Worm (Caenorhabditis elegans) whole organism, L4 larva: Measurements from ENCODE around the gene srh-180.

Experiments used
- F44E2.7 ChIP-seq: fragments of 200-800 bp; sonication (Bioruptor generic); IDR thresholded peaks from 2 replicates; pipeline ENCODE4 v2.1.2; 2022; ENCODE audit warnings: missing genetic modification characterization, missing compliant biosample characterization
- Y5F2A.4 ChIP-seq: fragments of 200-800 bp; sonication (Bioruptor generic); optimal IDR thresholded peaks from 2 replicates; lab custom pipeline; 2018; ENCODE audit warnings: mild to moderate bottlenecking, missing genetic modification characterization, missing compliant biosample characterization
- ZK546.5 ChIP-seq, 2 experiments: sonication (generic microtip); optimal IDR thresholded peaks; 2 replicates each; lab custom pipeline; 2017; ENCODE audit warnings: missing biosample characterization in 2 of 2, missing genetic modification characterization in 2 of 2
- aha-1 ChIP-seq: fragments of 150-350 bp; peaks from one replicate; lab custom pipeline; 2014; ENCODE audit warnings: missing biosample characterization, missing genetic modification characterization
- ama-1 ChIP-seq: fragments of 150-350 bp; optimal IDR thresholded peaks from 2 replicates; lab custom pipeline; 2014; ENCODE audit warnings: inconsistent platforms, mixed read lengths
- attf-4 ChIP-seq: sonication (generic microtip); optimal IDR thresholded peaks from 3 replicates; lab custom pipeline; 2017; ENCODE audit warnings: missing biosample characterization, missing genetic modification characterization
- ceh-20 ChIP-seq: fragments of 200-800 bp; sonication (Bioruptor generic); IDR thresholded peaks from 2 replicates; pipeline ENCODE4 v1.3.6; 2022; ENCODE audit warnings: missing genetic modification reagents, missing genetic modification characterization, missing compliant biosample characterization
- daf-12 ChIP-seq: fragments of 150-350 bp; optimal IDR thresholded peaks from 2 replicates; lab custom pipeline; 2014; ENCODE audit warnings: missing biosample characterization, missing genetic modification reagents, missing genetic modification characterization
- dmd-8 ChIP-seq: fragments of 200-800 bp; sonication (Bioruptor generic); IDR thresholded peaks from 2 replicates; pipeline ENCODE4 v1.3.6; 2022; ENCODE audit warnings: missing genetic modification characterization, missing compliant biosample characterization
- dmd-9 ChIP-seq: fragments of 200-800 bp; sonication (Bioruptor generic); IDR thresholded peaks from 2 replicates; pipeline ENCODE4 v1.3.6; 2022; ENCODE audit warnings: missing genetic modification reagents, missing genetic modification characterization, missing compliant biosample characterization
- dpl-1 ChIP-seq: fragments of 150-350 bp; optimal IDR thresholded peaks from 2 replicates; lab custom pipeline; 2014; ENCODE audit warnings: missing biosample characterization, missing genetic modification reagents, missing genetic modification characterization
- dve-1 ChIP-seq: sonication (generic microtip); optimal IDR thresholded peaks from 2 replicates; lab custom pipeline; 2017; ENCODE audit warnings: antibody characterized with exemption, mild to moderate bottlenecking, missing genetic modification characterization, missing compliant biosample characterization; ENCODE audit not compliant: insufficient read depth
- egl-27 ChIP-seq: sonication (generic microtip); optimal IDR thresholded peaks from 3 replicates; lab custom pipeline; 2017; ENCODE audit warnings: missing biosample characterization, missing genetic modification reagents, missing genetic modification characterization
- fos-1 ChIP-seq: fragments of 150-350 bp; optimal IDR thresholded peaks from 2 replicates; lab custom pipeline; 2014; ENCODE audit warnings: missing biosample characterization, missing genetic modification characterization
- hif-1 ChIP-seq, 2 experiments: sonication (generic microtip); optimal IDR thresholded peaks; 2 replicates each; lab custom pipeline; 2016 to 2017; ENCODE audit warnings: missing compliant biosample characterization in 2 of 2, missing genetic modification characterization in 2 of 2, missing genetic modification reagents in 2 of 2, missing genotype in 2 of 2, mild to moderate bottlenecking in 1 of 2
- lin-1 ChIP-seq: fragments of 200-800 bp; sonication (Bioruptor generic); IDR thresholded peaks from 2 replicates; pipeline ENCODE4 v1.3.6; 2022; ENCODE audit warnings: missing genetic modification reagents, missing genetic modification characterization, missing compliant biosample characterization
- lin-15B ChIP-seq: fragments of 150-350 bp; sonication (generic microtip); optimal IDR thresholded peaks from 3 replicates; lab custom pipeline; 2014; ENCODE audit warnings: missing biosample characterization, missing genetic modification characterization
- lin-38 ChIP-seq: fragments of 200-800 bp; sonication (Bioruptor generic); IDR thresholded peaks from 2 replicates; pipeline ENCODE4 v1.3.6; 2022; ENCODE audit warnings: missing genetic modification reagents, missing genetic modification characterization, missing compliant biosample characterization
- lin-39 ChIP-seq: fragments of 150-350 bp; optimal IDR thresholded peaks from 2 replicates; lab custom pipeline; 2014; ENCODE audit warnings: missing biosample characterization, missing genetic modification reagents, missing genetic modification characterization
- mxl-3 ChIP-seq: fragments of 200-800 bp; sonication (Bioruptor generic); optimal IDR thresholded peaks from 2 replicates; lab custom pipeline; 2018; ENCODE audit warnings: mild to moderate bottlenecking, missing genetic modification characterization, missing compliant biosample characterization
- nhr-10 ChIP-seq: fragments of 150-350 bp; optimal IDR thresholded peaks from 2 replicates; lab custom pipeline; 2014; ENCODE audit warnings: missing biosample characterization, missing genetic modification characterization
- nhr-111 ChIP-seq: fragments of 200-800 bp; sonication (Bioruptor generic); optimal IDR thresholded peaks from 2 replicates; lab custom pipeline; 2018; ENCODE audit warnings: mild to moderate bottlenecking, missing genetic modification characterization, missing compliant biosample characterization
- nhr-28 ChIP-seq: fragments of 150-350 bp; optimal IDR thresholded peaks from 2 replicates; lab custom pipeline; 2014; ENCODE audit warnings: missing biosample characterization, missing genetic modification characterization
- nhr-76 ChIP-seq: fragments of 150-350 bp; optimal IDR thresholded peaks from 2 replicates; lab custom pipeline; 2014; ENCODE audit warnings: missing biosample characterization, missing genetic modification characterization
- pha-4 ChIP-seq, 2 experiments: fragments of 150-350 bp in 1 of 2; fragments of 200-800 bp in 1 of 2; sonication (Bioruptor generic) in 1 of 2; IDR thresholded peaks in 1 of 2; optimal IDR thresholded peaks in 1 of 2; 2 replicates each; pipeline versions ENCODE4 v1.3.6 to Lab custom; 2014 to 2022; ENCODE audit warnings: missing genetic modification characterization in 2 of 2, missing genetic modification reagents in 2 of 2, missing biosample characterization in 1 of 2, missing compliant biosample characterization in 1 of 2
- pqm-1 ChIP-seq: sonication (generic microtip); optimal IDR thresholded peaks from 2 replicates; lab custom pipeline; 2017; ENCODE audit warnings: missing biosample characterization, missing genetic modification characterization
- saeg-2 ChIP-seq: fragments of 200-800 bp; sonication (Bioruptor generic); IDR thresholded peaks from 2 replicates; pipeline ENCODE4 v1.3.6; 2022; ENCODE audit warnings: missing genetic modification reagents, missing genetic modification characterization, missing compliant biosample characterization
- snpc-4 ChIP-seq: fragments of 150-350 bp; optimal IDR thresholded peaks from 2 replicates; lab custom pipeline; 2014; ENCODE audit warnings: missing biosample characterization, missing genetic modification characterization
- spr-1 ChIP-seq: sonication (generic microtip); optimal IDR thresholded peaks from 2 replicates; lab custom pipeline; 2016; ENCODE audit warnings: mild to moderate bottlenecking, missing genetic modification characterization, missing compliant biosample characterization
- tag-97 ChIP-seq: fragments of 200-800 bp; sonication (Bioruptor generic); IDR thresholded peaks from 2 replicates; pipeline ENCODE4 v1.3.6; 2022; ENCODE audit warnings: missing genetic modification characterization, missing compliant biosample characterization
- tra-1 ChIP-seq: fragments of 200-800 bp; sonication (Bioruptor generic); IDR thresholded peaks from 2 replicates; pipeline ENCODE4 v1.3.6; 2022; ENCODE audit warnings: missing genetic modification reagents, missing genetic modification characterization, missing compliant biosample characterization
- vab-7 ChIP-seq: fragments of 200-800 bp; sonication (Bioruptor generic); IDR thresholded peaks from 2 replicates; pipeline ENCODE4 v1.3.6; 2022; ENCODE audit warnings: missing genetic modification reagents, missing genetic modification characterization, missing compliant biosample characterization
- zip-2 ChIP-seq: fragments of 150-350 bp; optimal IDR thresholded peaks from 2 replicates; lab custom pipeline; 2014; ENCODE audit warnings: missing biosample characterization, missing genetic modification characterization
- ztf-11 ChIP-seq: fragments of 150-350 bp; optimal IDR thresholded peaks from 2 replicates; lab custom pipeline; 2014; ENCODE audit warnings: missing biosample characterization, missing genetic modification characterization

srh-180 gene

DNA sequence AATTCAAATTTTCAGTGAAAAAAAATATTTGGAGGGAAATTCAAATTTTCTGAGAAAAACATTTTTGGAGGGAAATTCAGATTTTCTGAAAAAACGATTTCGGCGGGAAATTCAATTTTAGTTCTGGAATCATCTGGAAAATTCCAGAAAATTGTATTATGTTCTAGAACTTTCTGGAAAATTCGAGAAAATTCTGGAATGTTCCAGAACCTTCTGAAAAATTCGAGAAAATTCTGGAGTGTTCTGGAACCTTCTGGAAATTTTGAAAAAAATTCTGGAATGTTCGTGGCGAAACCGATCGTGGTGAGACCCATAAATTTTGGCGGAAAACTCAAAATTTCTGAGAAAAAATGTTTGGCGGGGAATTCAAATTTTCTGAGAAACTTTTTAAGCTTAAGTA is 4.8 kb downstream of the srh-180 start:
- no peak for TF ChIP-seq lin-38 (GFP tag; lab: Robert Waterston, UW)
- TF ChIP-seq spr-1 = no peak
- TF ChIP-seq egl-27 (tag; lab: Kevin White, UChicago) = no peak
- TF ChIP-seq dmd-8 (GFP tag; lab: Robert Waterston, UW) = no peak
- no peak for TF ChIP-seq pqm-1 (tag; lab: Kevin White, UChicago)
- TF ChIP-seq dmd-9 (GFP tag; lab: Robert Waterston, UW) = no peak
- no peak for TF ChIP-seq dve-1 (tag; lab: Kevin White, UChicago)
- TF ChIP-seq ceh-20 (GFP tag; lab: Robert Waterston, UW) = no peak
- no peak for TF ChIP-seq saeg-2
- no peak for TF ChIP-seq pha-4 (GFP tag; IDR thresholded peaks at IDR 0.05; lab: Robert Waterston, UW)
- no peak for TF ChIP-seq pha-4 (tag; optimal IDR thresholded peaks at IDR 0.05; lab: Kevin White, UChicago)
- TF ChIP-seq zip-2 (tag; lab: Kevin White, UChicago) = no peak
- no peak for TF ChIP-seq ztf-11 (tag; lab: Kevin White, UChicago)
- TF ChIP-seq daf-12 (tag; lab: Kevin White, UChicago) = no peak
- TF ChIP-seq lin-39 (tag; lab: Kevin White, UChicago) = no peak
- TF ChIP-seq nhr-76 (tag; lab: Kevin White, UChicago) = no peak
- TF ChIP-seq, all 104 proteins: peak for 0

DNA sequence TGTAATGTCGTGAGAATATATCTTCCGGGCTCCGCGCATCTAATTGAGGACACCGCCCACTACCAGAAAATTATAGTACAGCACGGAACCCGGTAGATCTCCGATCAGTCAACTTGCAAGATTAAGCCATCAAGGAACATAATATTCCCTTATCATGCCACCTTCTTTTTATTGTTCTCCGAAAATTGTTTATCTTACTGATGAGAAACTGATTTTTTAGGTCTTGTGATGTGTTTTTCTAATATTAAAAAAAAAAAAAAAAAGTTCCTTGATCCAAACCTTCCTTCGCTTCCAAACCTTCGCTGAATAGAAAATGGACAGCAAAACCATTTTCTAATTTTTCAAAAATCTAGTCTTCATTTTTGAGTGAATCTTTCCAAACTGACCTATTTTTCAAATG is 11.5 kb downstream of the srh-180 start, which contains the start of gene F57G8.7:
Gene F57G8.7, plus strand, starts transcription at position 301 of the 400 bp plus-strand sequence.
- TF ChIP-seq hif-1 (tag; optimal IDR thresholded peaks at IDR 0.05; lab: Kevin White, UChicago) (no peak), nhr-28 (tag; lab: Kevin White, UChicago) (no peak), lin-1 (no peak), aha-1 (tag; lab: Kevin White, UChicago) (no peak), tag-97 (GFP tag; lab: Robert Waterston, UW) (no peak), vab-7 (no peak)

DNA sequence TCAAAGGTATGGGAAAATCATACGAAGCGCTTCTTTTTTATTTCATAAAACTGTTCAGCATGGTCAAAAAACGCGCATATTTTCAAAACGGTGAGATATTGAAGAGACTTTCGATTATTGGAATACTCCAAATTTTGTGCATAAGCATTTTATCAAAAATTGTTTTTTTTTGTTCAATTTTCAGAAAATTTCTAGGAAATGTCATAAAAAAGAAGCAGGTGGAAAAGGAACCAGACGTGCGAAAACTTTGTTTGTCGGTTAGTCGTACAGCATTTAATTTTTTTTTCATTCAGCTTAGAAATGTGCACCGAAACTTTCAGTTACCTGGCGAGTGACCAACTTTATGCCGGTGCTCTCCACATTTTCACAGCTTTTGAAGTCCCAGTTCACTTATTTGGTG is 16.1 kb downstream of the srh-180 start, which contains the start of gene srh-167:
Gene srh-167, plus strand, starts transcription at position 301 of the 400 bp plus-strand sequence.
- TF ChIP-seq attf-4 (tag; lab: Kevin White, UChicago) = no peak
- TF ChIP-seq nhr-28 (tag; lab: Kevin White, UChicago) = no peak

DNA sequence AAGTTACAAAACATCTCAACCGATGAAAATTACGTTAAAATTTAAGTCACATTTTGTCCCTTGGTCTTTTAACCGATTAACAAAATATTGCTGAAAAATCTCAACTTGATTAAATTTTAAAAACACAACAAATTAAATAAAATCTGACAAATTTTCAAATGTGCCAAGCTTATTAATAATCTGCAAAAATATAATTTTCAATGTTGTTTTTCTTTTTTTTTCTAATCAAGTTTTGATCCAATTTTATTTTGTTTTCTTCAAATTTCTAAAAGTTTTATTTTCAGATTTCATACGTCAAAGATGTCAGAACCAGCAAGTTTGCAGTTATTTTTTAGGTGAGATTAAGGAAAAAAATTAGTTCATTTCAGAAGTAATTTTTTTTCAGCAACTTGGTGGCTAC is 19.0 kb downstream of the srh-180 start, which contains the start of gene srw-87:
Gene srw-87, plus strand, starts transcription at position 301 of the 400 bp plus-strand sequence.
- TF ChIP-seq nhr-76 (tag; lab: Kevin White, UChicago) = no peak
- TF ChIP-seq lin-15B (tag; lab: Kevin White, UChicago) = no peak
- no peak for TF ChIP-seq Y5F2A.4 (GFP tag; lab: Kevin White, UChicago)
- TF ChIP-seq tra-1 = no peak
- no peak for TF ChIP-seq dpl-1
- no peak for TF ChIP-seq ZK546.5 (tag; optimal IDR thresholded peaks at IDR 0.05; lab: Kevin White, UChicago)
- TF ChIP-seq dmd-9 (GFP tag; lab: Robert Waterston, UW) = no peak
- no peak for TF ChIP-seq mxl-3 (GFP tag; lab: Kevin White, UChicago)
- no peak for TF ChIP-seq fos-1
- no peak for TF ChIP-seq F44E2.7 (GFP tag; lab: Robert Waterston, UW)
- no peak for TF ChIP-seq nhr-10 (tag; lab: Kevin White, UChicago)
- TF ChIP-seq nhr-111 (GFP tag; lab: Kevin White, UChicago) = no peak
- TF ChIP-seq snpc-4 = no peak
- no peak for TF ChIP-seq ama-1
- no peak for TF ChIP-seq pqm-1 (tag; lab: Kevin White, UChicago)
- no peak for TF ChIP-seq egl-27 (tag; lab: Kevin White, UChicago)
